Fruit fly (Drosophila melanogaster) whole organism, prepupa: ENCODE data around the gene Alp10.

Experiments
- Blimp-1 ChIP-seq: fragments of 200-800 bp; sonication (Bioruptor generic); optimal IDR thresholded peaks from 3 replicates; lab custom pipeline; 2017; ENCODE audit warnings: missing biosample characterization, missing genetic modification characterization, mild to moderate bottlenecking, moderate library complexity, missing genetic modification reagents
- CG10631 ChIP-seq: fragments of 200-800 bp; sonication (Bioruptor generic); optimal IDR thresholded peaks from 2 replicates; lab custom pipeline; 2016; ENCODE audit warnings: missing biosample characterization, missing genetic modification characterization
- CG10669 ChIP-seq: fragments of 200-800 bp; sonication (Bioruptor generic); optimal IDR thresholded peaks from 3 replicates; lab custom pipeline; 2018; ENCODE audit warnings: missing biosample characterization, mild to moderate bottlenecking, missing genetic modification characterization, moderate library complexity
- CG11294 ChIP-seq: fragments of 200-800 bp; sonication (Bioruptor generic); IDR thresholded peaks from 2 replicates; pipeline ENCODE4 v1.3.6; 2022; ENCODE audit warnings: missing biosample characterization, missing genetic modification characterization
- CG11762 ChIP-seq: fragments of 200-800 bp; sonication (Bioruptor generic); optimal IDR thresholded peaks from 3 replicates; lab custom pipeline; 2016; ENCODE audit warnings: missing biosample characterization, missing genetic modification characterization; ENCODE audit not compliant: insufficient read depth
- CG11902 ChIP-seq: fragments of 200-800 bp; sonication (Bioruptor generic); optimal IDR thresholded peaks from 3 replicates; lab custom pipeline; 2016; ENCODE audit warnings: missing biosample characterization, missing genetic modification characterization
- CG1621 ChIP-seq: fragments of 200-800 bp; sonication (Bioruptor generic); optimal IDR thresholded peaks from 3 replicates; lab custom pipeline; 2018; ENCODE audit warnings: missing biosample characterization, mild to moderate bottlenecking, missing genetic modification characterization
- CG16779 ChIP-seq: fragments of 200-800 bp; sonication (Bioruptor generic); optimal IDR thresholded peaks from 3 replicates; lab custom pipeline; 2017; ENCODE audit warnings: missing biosample characterization, mild to moderate bottlenecking, missing genetic modification characterization
- CG3032 ChIP-seq: fragments of 200-800 bp; optimal IDR thresholded peaks from 2 replicates; lab custom pipeline; 2019; ENCODE audit warnings: missing biosample characterization, mild to moderate bottlenecking, missing genetic modification characterization, moderate library complexity
- CG31627 ChIP-seq: fragments of 200-800 bp; sonication (Bioruptor generic); optimal IDR thresholded peaks from 3 replicates; lab custom pipeline; 2016; ENCODE audit warnings: missing biosample characterization, missing genetic modification characterization
- CG34406 ChIP-seq: fragments of 200-800 bp; sonication (Bioruptor generic); optimal IDR thresholded peaks from 3 replicates; lab custom pipeline; 2016; ENCODE audit warnings: missing biosample characterization, missing genetic modification characterization
- CG3919 ChIP-seq: fragments of 200-800 bp; sonication (Bioruptor generic); optimal IDR thresholded peaks from 3 replicates; lab custom pipeline; 2016; ENCODE audit warnings: missing biosample characterization, missing genetic modification characterization
- CG6163 ChIP-seq: fragments of 200-800 bp; sonication (Bioruptor generic); IDR thresholded peaks from 3 replicates; pipeline ENCODE4 v1.3.6; 2022; ENCODE audit warnings: missing biosample characterization, missing genetic modification characterization
- CG6854 ChIP-seq: fragments of 200-800 bp; sonication (Bioruptor generic); optimal IDR thresholded peaks from 2 replicates; lab custom pipeline; 2017; ENCODE audit warnings: missing biosample characterization, mild to moderate bottlenecking, missing genetic modification characterization
- CG7368 ChIP-seq: fragments of 200-800 bp; sonication (Bioruptor generic); optimal IDR thresholded peaks from 3 replicates; lab custom pipeline; 2016; ENCODE audit warnings: missing biosample characterization, missing genetic modification characterization
- CG8119 ChIP-seq: fragments of 200-800 bp; sonication (Bioruptor generic); IDR thresholded peaks from 3 replicates; pipeline ENCODE4 v1.3.6; 2022; ENCODE audit warnings: missing biosample characterization, missing genetic modification characterization
- CG8319 ChIP-seq: fragments of 200-800 bp; sonication (Bioruptor generic); optimal IDR thresholded peaks from 3 replicates; lab custom pipeline; 2016; ENCODE audit warnings: missing biosample characterization, missing genetic modification characterization
- Eip75B ChIP-seq: fragments of 200-800 bp; sonication (Bioruptor generic); optimal IDR thresholded peaks from 3 replicates; lab custom pipeline; 2016; ENCODE audit warnings: missing biosample characterization, missing genetic modification characterization
- Eip78C ChIP-seq: fragments of 200-800 bp; sonication (Bioruptor generic); peaks from one replicate; lab custom pipeline; 2016; ENCODE audit warnings: missing biosample characterization, missing genetic modification characterization
- Eip93F ChIP-seq: fragments of 200-800 bp; sonication (Bioruptor generic); optimal IDR thresholded peaks from 2 replicates; lab custom pipeline; 2016; ENCODE audit warnings: missing biosample characterization, mild to moderate bottlenecking, missing genetic modification characterization
- Ets96B ChIP-seq: fragments of 200-800 bp; optimal IDR thresholded peaks from 2 replicates; lab custom pipeline; 2019; ENCODE audit warnings: missing biosample characterization, mild to moderate bottlenecking, missing genetic modification characterization, moderate library complexity
- Hr38 ChIP-seq: sonication (Bioruptor generic); optimal IDR thresholded peaks from 2 replicates; lab custom pipeline; 2016; ENCODE audit warnings: missing biosample characterization, missing genetic modification characterization
- Hr39 ChIP-seq: fragments of 200-800 bp; sonication (Bioruptor generic); optimal IDR thresholded peaks from 2 replicates; lab custom pipeline; 2016; ENCODE audit warnings: missing biosample characterization, missing genetic modification characterization
- Hr4 ChIP-seq: fragments of 200-800 bp; sonication (Bioruptor generic); optimal IDR thresholded peaks from 3 replicates; lab custom pipeline; 2016; ENCODE audit warnings: missing biosample characterization, missing genetic modification characterization
- Lpt ChIP-seq: fragments of 200-800 bp; sonication (Bioruptor generic); optimal IDR thresholded peaks from 3 replicates; lab custom pipeline; 2016; ENCODE audit warnings: missing biosample characterization, missing genetic modification characterization
- Met ChIP-seq: fragments of 200-800 bp; sonication (Bioruptor generic); optimal IDR thresholded peaks from 3 replicates; lab custom pipeline; 2016; ENCODE audit warnings: missing biosample characterization, missing genetic modification characterization
- OdsH ChIP-seq: fragments of 200-800 bp; sonication (Bioruptor generic); optimal IDR thresholded peaks from 3 replicates; lab custom pipeline; 2016; ENCODE audit warnings: missing biosample characterization, missing genetic modification characterization
- Sox102F ChIP-seq: fragments of 200-800 bp; sonication (Bioruptor generic); optimal IDR thresholded peaks from 2 replicates; lab custom pipeline; 2016; ENCODE audit warnings: missing biosample characterization, mild to moderate bottlenecking, missing genetic modification characterization
- Sox14 ChIP-seq: fragments of 200-800 bp; sonication (Bioruptor generic); optimal IDR thresholded peaks from 3 replicates; lab custom pipeline; 2016; ENCODE audit warnings: missing biosample characterization, missing genetic modification characterization
- Sox15 ChIP-seq: fragments of 200-800 bp; sonication (Bioruptor generic); optimal IDR thresholded peaks from 3 replicates; lab custom pipeline; 2016; ENCODE audit warnings: missing biosample characterization, missing genetic modification characterization
- dac ChIP-seq: fragments of 200-800 bp; sonication (Bioruptor generic); optimal IDR thresholded peaks from 2 replicates; lab custom pipeline; 2017; ENCODE audit warnings: missing biosample characterization, mild to moderate bottlenecking, missing genetic modification characterization
- dsx ChIP-seq: fragments of 200-800 bp; optimal IDR thresholded peaks from 3 replicates; lab custom pipeline; 2019; ENCODE audit warnings: missing biosample characterization, mild to moderate bottlenecking, missing genetic modification characterization, moderate library complexity; ENCODE audit not compliant: poor library complexity, severe bottlenecking
- eg ChIP-seq: fragments of 200-800 bp; sonication (Bioruptor generic); IDR thresholded peaks from 3 replicates; pipeline ENCODE4 v1.3.6; 2022; ENCODE audit warnings: missing biosample characterization, missing genetic modification characterization
- fd59A ChIP-seq: fragments of 200-800 bp; sonication (Bioruptor generic); optimal IDR thresholded peaks from 2 replicates; lab custom pipeline; 2017; ENCODE audit warnings: missing biosample characterization, mild to moderate bottlenecking, missing genetic modification characterization, missing genetic modification reagents
- fd85E ChIP-seq: fragments of 200-800 bp; sonication (Bioruptor generic); optimal IDR thresholded peaks from 3 replicates; lab custom pipeline; 2016; ENCODE audit warnings: missing biosample characterization, missing genetic modification characterization
- fkh ChIP-seq: fragments of 200-800 bp; sonication (Bioruptor generic); optimal IDR thresholded peaks from 3 replicates; lab custom pipeline; 2017; ENCODE audit warnings: missing biosample characterization, mild to moderate bottlenecking, missing genetic modification characterization, moderate library complexity
- lz ChIP-seq: fragments of 200-800 bp; sonication (Bioruptor generic); optimal IDR thresholded peaks from 3 replicates; lab custom pipeline; 2016; ENCODE audit warnings: missing biosample characterization, missing genetic modification characterization
- net ChIP-seq: fragments of 200-800 bp; sonication (Bioruptor generic); optimal IDR thresholded peaks from 3 replicates; lab custom pipeline; 2016; ENCODE audit warnings: missing biosample characterization, missing genetic modification characterization
- salr ChIP-seq, 2 experiments: fragments of 200-800 bp; sonication (Bioruptor generic); optimal IDR thresholded peaks; 3 replicates each; lab custom pipeline; 2016 to 2018; ENCODE audit warnings: missing biosample characterization in 2 of 2, missing genetic modification characterization in 2 of 2, mild to moderate bottlenecking in 1 of 2
- spab ChIP-seq: fragments of 200-800 bp; sonication (Bioruptor generic); optimal IDR thresholded peaks from 2 replicates; lab custom pipeline; 2017; ENCODE audit warnings: missing biosample characterization, mild to moderate bottlenecking, missing genetic modification characterization, missing genetic modification reagents
- ss ChIP-seq, 2 experiments: fragments of 200-800 bp; sonication (Bioruptor generic); optimal IDR thresholded peaks; 2 replicates in 1 of 2; 3 replicates in 1 of 2; lab custom pipeline; 2017 to 2018; ENCODE audit warnings: mild to moderate bottlenecking in 2 of 2, missing biosample characterization in 2 of 2, missing genetic modification characterization in 2 of 2, moderate library complexity in 1 of 2
- svp ChIP-seq: fragments of 200-800 bp; sonication (Bioruptor generic); peaks from one replicate; lab custom pipeline; 2016; ENCODE audit warnings: missing biosample characterization, missing genetic modification characterization
- topi ChIP-seq: fragments of 200-800 bp; sonication (Bioruptor generic); optimal IDR thresholded peaks from 3 replicates; lab custom pipeline; 2016; ENCODE audit warnings: missing biosample characterization, missing genetic modification characterization
- vri ChIP-seq: fragments of 200-800 bp; sonication (Bioruptor generic); optimal IDR thresholded peaks from 3 replicates; lab custom pipeline; 2016; ENCODE audit warnings: missing biosample characterization, mild to moderate bottlenecking, missing genetic modification characterization

The Alp10 gene

DNA sequence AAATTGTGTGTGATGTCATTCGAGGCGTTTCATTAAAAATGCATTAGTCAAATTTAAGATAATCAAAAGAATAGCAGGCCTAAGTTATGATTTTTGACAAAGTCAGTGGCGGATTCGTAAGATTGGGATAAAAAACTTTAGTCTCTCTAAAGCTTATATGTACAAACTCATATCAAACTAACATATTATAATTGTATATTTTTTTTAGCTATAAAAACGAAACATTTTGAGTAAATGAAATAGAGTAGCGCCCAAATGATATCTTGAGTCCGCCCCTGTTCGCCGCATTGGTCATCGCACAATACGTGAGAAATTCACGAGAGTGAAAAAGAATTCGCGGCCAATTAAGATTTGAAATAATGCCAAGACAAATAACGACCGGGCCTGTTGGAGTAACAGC lies 40.7 kb downstream of the Alp10 start (continued):
- peak in 1 of 2 experiments; percentile 26 for TF ChIP-seq ss (GFP tag; optimal IDR thresholded peaks at IDR 0.05; lab: Kevin White, UChicago)
- peak; percentile 63; the same call in 2 of the 3 replicates for TF ChIP-seq eg (GFP tag; lab: Robert Waterston, UW)
- TF ChIP-seq net (GFP tag; lab: Kevin White, UChicago) = no peak
- TF ChIP-seq fd59A (GFP tag; lab: Kevin White, UChicago) = peak; percentile 2
- no peak for TF ChIP-seq fkh (GFP tag; lab: Kevin White, UChicago)
- no peak for TF ChIP-seq Hr39
- TF ChIP-seq Eip75B (GFP tag; lab: Kevin White, UChicago) = peak; percentile 53
- peak; percentile 74 for TF ChIP-seq topi (GFP tag; lab: Kevin White, UChicago)
- TF ChIP-seq dac = no peak
- no peak for TF ChIP-seq CG10669 (GFP tag; lab: Kevin White, UChicago)
- no peak for TF ChIP-seq CG1621 (tag; lab: Kevin White, UChicago)
- no peak for TF ChIP-seq Lpt
- TF ChIP-seq lz = peak; percentile 71
- TF ChIP-seq CG8319 = peak; percentile 38
- TF ChIP-seq CG11762 (GFP tag; lab: Kevin White, UChicago) = no peak
- TF ChIP-seq Sox102F (GFP tag; lab: Kevin White, UChicago) = peak; percentile 48
- TF ChIP-seq CG31627 (GFP tag; lab: Kevin White, UChicago) = peak; percentile 60
- TF ChIP-seq CG7368 (GFP tag; lab: Kevin White, UChicago) = no peak
- TF ChIP-seq svp (GFP tag; lab: Kevin White, UChicago) = peak; percentile 85
- peak; percentile 57 for TF ChIP-seq CG34406 (GFP tag; lab: Kevin White, UChicago)
- TF ChIP-seq Eip78C (GFP tag; lab: Kevin White, UChicago) = peak; percentile 78
- TF ChIP-seq fd85E (GFP tag; lab: Kevin White, UChicago) = no peak
- TF ChIP-seq Hr4 (GFP tag; lab: Kevin White, UChicago) = no peak
- TF ChIP-seq CG8119 = no peak
- peak; percentile 34; the same call in 1 of the 2 replicates for TF ChIP-seq CG11294
- peak in 1 of 2 experiments; percentile 25 for TF ChIP-seq salr (GFP tag; optimal IDR thresholded peaks at IDR 0.05; lab: Kevin White, UChicago)
- TF ChIP-seq Sox14 (GFP tag; lab: Kevin White, UChicago) = peak; percentile 1
- peak; percentile 51 for TF ChIP-seq CG3032 (tag; lab: Kevin White, UChicago)
- no peak for TF ChIP-seq CG16779 (tag; lab: Kevin White, UChicago)
- peak; percentile 65 for TF ChIP-seq CG11902 (GFP tag; lab: Kevin White, UChicago)
- TF ChIP-seq Hr38 (GFP tag; lab: Kevin White, UChicago) = no peak
- TF ChIP-seq Sox15 (GFP tag; lab: Kevin White, UChicago) = peak; percentile 36
- no peak for TF ChIP-seq Eip93F (GFP tag; lab: Kevin White, UChicago)
- TF ChIP-seq CG10631 = peak; percentile 54

DNA sequence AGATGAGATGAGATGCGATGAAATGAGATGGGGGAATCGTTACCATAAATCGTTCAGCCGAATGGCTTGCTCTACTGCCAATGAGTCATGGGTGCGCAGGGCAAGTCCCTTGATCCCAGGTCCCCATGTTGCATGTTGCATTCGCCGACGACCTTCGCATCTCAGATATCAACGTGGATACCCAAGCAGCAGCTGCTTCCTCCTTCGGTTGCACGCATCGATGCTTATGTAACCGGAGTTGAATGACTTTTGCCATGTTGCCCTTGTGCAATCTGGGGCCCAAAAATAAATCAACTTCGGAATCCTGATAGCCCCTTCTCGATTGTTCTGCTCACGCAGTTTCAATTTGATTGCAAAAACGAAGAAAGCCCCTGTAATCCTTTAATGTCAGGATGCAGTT lies 41.4 kb downstream of the Alp10 start:
- no peak for TF ChIP-seq CG11902 (GFP tag; lab: Kevin White, UChicago)
- TF ChIP-seq CG6163 (GFP tag; lab: Robert Waterston, UW) = peak; percentile 19; the same call in 1 of the 3 replicates
- no peak for TF ChIP-seq CG3919 (GFP tag; lab: Kevin White, UChicago)
- no peak for TF ChIP-seq topi (GFP tag; lab: Kevin White, UChicago)
- no peak for TF ChIP-seq CG11294
- TF ChIP-seq ss (GFP tag; optimal IDR thresholded peaks at IDR 0.05; lab: Kevin White, UChicago) = peak in 1 of 2 experiments; percentile 92
- TF ChIP-seq Eip93F (GFP tag; lab: Kevin White, UChicago) = no peak
- no peak for TF ChIP-seq fd85E (GFP tag; lab: Kevin White, UChicago)
- TF ChIP-seq dsx (GFP tag; lab: Kevin White, UChicago) = peak; percentile 35
- peak; percentile 89 for TF ChIP-seq vri
- TF ChIP-seq CG1621 (tag; lab: Kevin White, UChicago) = no peak

DNA sequence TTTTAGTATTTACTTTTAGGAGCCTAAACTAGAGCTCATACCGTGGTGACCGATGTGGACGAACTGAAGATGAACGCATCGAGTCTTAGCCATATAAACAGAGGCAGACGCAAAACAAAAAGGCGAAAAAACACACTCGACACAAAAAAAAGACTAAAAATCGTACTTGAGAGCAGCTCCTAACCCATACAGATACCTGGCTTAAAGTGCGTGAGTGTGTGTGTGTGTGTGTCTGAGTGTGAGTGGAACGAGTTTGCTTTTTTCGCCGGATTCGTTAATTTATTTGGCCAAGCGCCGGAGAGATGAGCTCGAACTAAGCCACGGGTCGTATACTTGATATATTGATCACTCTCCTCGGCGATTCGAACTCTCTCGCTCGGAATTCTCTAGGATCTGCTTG lies 44.0 kb downstream of the Alp10 start, which contains the start of gene frm:
Gene frm, minus strand, starts transcription at position 73 of the 400 bp plus-strand sequence.
- TF ChIP-seq CG10669 (GFP tag; lab: Kevin White, UChicago) (peak; percentile 20), net (GFP tag; lab: Kevin White, UChicago) (peak; percentile 27), dsx (GFP tag; lab: Kevin White, UChicago) (peak; percentile 29), CG3032 (tag; lab: Kevin White, UChicago) (peak; percentile 30), CG1621 (tag; lab: Kevin White, UChicago) (peak; percentile 92), CG7368 (GFP tag; lab: Kevin White, UChicago) (peak; percentile 1), CG8319 (no peak), Ets96B (tag; lab: Kevin White, UChicago) (peak; percentile 34), dac (no peak), vri (peak; percentile 32), Blimp-1 (GFP tag; lab: Kevin White, UChicago) (peak; percentile 3), Eip78C (GFP tag; lab: Kevin White, UChicago) (peak; percentile 79), spab (GFP tag; lab: Kevin White, UChicago) (peak; percentile 21), CG6854 (peak; percentile 54), Met (GFP tag; lab: Kevin White, UChicago) (no peak), CG3919 (GFP tag; lab: Kevin White, UChicago) (peak; percentile 18), ss (GFP tag; optimal IDR thresholded peaks at IDR 0.05; lab: Kevin White, UChicago) (peak; percentile 77 to 79), OdsH (no peak), CG31627 (GFP tag; lab: Kevin White, UChicago) (no peak), CG34406 (GFP tag; lab: Kevin White, UChicago) (no peak), Eip93F (GFP tag; lab: Kevin White, UChicago) (no peak), Eip75B (GFP tag; lab: Kevin White, UChicago) (peak; percentile 16), lz (no peak)
